Worm (Caenorhabditis elegans) whole organism, L2 larva: ENCODE results near the gene skr-7.

Source experiments
- mbf-1 ChIP-seq: sonication (generic microtip); optimal IDR thresholded peaks from 2 replicates; lab custom pipeline; 2017; ENCODE audit warnings: missing biosample characterization, missing genetic modification characterization
- sem-4 ChIP-seq: fragments of 150-350 bp; optimal IDR thresholded peaks from 2 replicates; lab custom pipeline; 2014; ENCODE audit warnings: missing biosample characterization, missing genetic modification reagents, missing genetic modification characterization

DNA sequence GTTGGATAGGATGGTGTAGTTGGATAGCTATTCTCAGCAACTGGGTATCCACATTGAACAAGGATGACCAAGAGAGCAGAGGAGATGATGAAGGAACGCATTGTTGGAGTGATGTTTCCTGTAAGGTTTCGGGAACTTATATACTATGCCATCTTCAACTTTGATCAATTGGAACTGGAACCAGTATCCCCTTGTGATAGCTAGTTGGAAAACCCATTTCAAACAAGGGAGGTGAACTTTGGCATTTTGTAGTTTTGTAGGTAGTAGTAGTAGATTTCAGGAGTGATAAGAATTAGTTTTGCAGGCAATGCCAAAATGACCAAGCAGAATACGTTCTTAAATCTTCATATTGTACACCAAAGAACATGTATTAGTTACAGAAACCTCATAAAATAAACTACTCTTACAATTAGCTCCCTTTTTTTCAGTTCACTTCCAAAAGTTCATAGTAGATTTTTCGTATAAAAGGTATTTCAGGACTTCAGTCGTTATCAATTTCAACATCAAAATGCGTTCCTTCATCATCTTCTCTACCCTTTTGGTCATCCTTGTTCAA, 2.4 kb upstream of the skr-7 start, which contains the start of the genes Y47D7A.7 and Y47D7A.2:
- TF ChIP-seq mbf-1 (tag; lab: Kevin White, UChicago) (no peak), sem-4 (no peak)
